Fruit fly (Drosophila melanogaster): ENCODE results near the gene CG2975.

CG2975 gene

dm6 chr2L:2878188-2878587 lies 38.3 kb downstream of the CG2975 start, which contains the start of the genes Prx6a and Sbat (continued):
- TF ChIP-seq CG14667 (GFP tag; IDR thresholded peaks at IDR 0.05) (no peak), tap (tag; optimal IDR thresholded peaks at IDR 0.05) (peak; percentile 37), H2.0 (GFP tag; IDR thresholded peaks at IDR 0.05) (peak; percentile 43; the same call in 1 of the 2 replicates), CG18599 (GFP tag; optimal IDR thresholded peaks at IDR 0.05) (peak; percentile 81), abd-A (tag; optimal IDR thresholded peaks at IDR 0.05) (peak; percentile 67), sima (GFP tag; optimal IDR thresholded peaks at IDR 0.05) (peak; percentile 21), bigmax (GFP tag; optimal IDR thresholded peaks at IDR 0.05) (no peak), fd3F (GFP tag; optimal IDR thresholded peaks at IDR 0.05) (peak; percentile 60), PHDP (tag; optimal IDR thresholded peaks at IDR 0.05) (peak; percentile 67), E2f1 (GFP tag; IDR thresholded peaks at IDR 0.05) (peak; percentile 50), lbe (GFP tag; optimal IDR thresholded peaks at IDR 0.05) (peak; percentile 48), CG31441 (GFP tag; IDR thresholded peaks at IDR 0.05) (peak; percentile 34), unpg (GFP tag; optimal IDR thresholded peaks at IDR 0.05) (peak; percentile 74), CG2678 (tag; optimal IDR thresholded peaks at IDR 0.05) (peak; percentile 81), CG30020 (tag; optimal IDR thresholded peaks at IDR 0.05) (peak; percentile 59), Awh (GFP tag; IDR thresholded peaks at IDR 0.05) (no peak), CG10654 (GFP tag; optimal IDR thresholded peaks at IDR 0.05) (peak; percentile 68), crp (GFP tag; optimal IDR thresholded peaks at IDR 0.05) (peak; percentile 93 to 98), CG1792 (GFP tag; optimal IDR thresholded peaks at IDR 0.05) (peak; percentile 52), CG7928 (GFP tag; optimal IDR thresholded peaks at IDR 0.05) (peak; percentile 99), CG9609 (GFP tag; optimal IDR thresholded peaks at IDR 0.05) (peak; percentile 70), MESR4 (GFP tag; optimal IDR thresholded peaks at IDR 0.05) (peak; percentile 4), zf30C (GFP tag; optimal IDR thresholded peaks at IDR 0.05) (no peak), CG12942 (GFP tag; optimal IDR thresholded peaks at IDR 0.05) (peak; percentile 66), CG10565 (GFP tag; optimal IDR thresholded peaks at IDR 0.05) (no peak), Atf-2 (GFP tag; optimal IDR thresholded peaks at IDR 0.05) (peak; percentile 5), CG34376 (GFP tag; optimal IDR thresholded peaks at IDR 0.05) (peak; percentile 91), CG4854 (GFP tag; optimal IDR thresholded peaks at IDR 0.05) (peak; percentile 42), row (GFP tag; IDR thresholded peaks at IDR 0.05) (peak; percentile 97), CG6254 (GFP tag; optimal IDR thresholded peaks at IDR 0.05) (no peak), CG4617 (GFP tag; optimal IDR thresholded peaks at IDR 0.05; ENCODE audit: borderline replicate concordance) (peak; percentile 58), CG15073 (GFP tag; optimal IDR thresholded peaks at IDR 0.05) (peak; percentile 17), CG10366 (GFP tag; IDR thresholded peaks at IDR 0.05) (peak; percentile 55; the same call in 1 of the 2 replicates), Hr51 (GFP tag; optimal IDR thresholded peaks at IDR 0.05) (peak; percentile 55 to 73), da (GFP tag; optimal IDR thresholded peaks at IDR 0.05) (peak; percentile 53), Scr (GFP tag; IDR thresholded peaks at IDR 0.05; ENCODE audit: partially characterized antibody) (peak; percentile 32; the same call in 1 of the 2 replicates), CG4404 (GFP tag; IDR thresholded peaks at IDR 0.05) (peak; percentile 63), Neu2 (GFP tag; optimal IDR thresholded peaks at IDR 0.05; ENCODE audit: borderline replicate concordance) (peak; percentile 75), CG11695 (GFP tag; IDR thresholded peaks at IDR 0.05) (no peak), ac (GFP tag; optimal IDR thresholded peaks at IDR 0.05) (no peak), bowl (GFP tag; IDR thresholded peaks at IDR 0.05) (no peak)

dm6 chr2L:2878859-2879258 lies 38.9 kb downstream of the CG2975 start, which contains the start of gene RabGGTb:
Gene RabGGTb, plus strand, starts transcription at chr2L:2879112.
- TF ChIP-seq Eip74EF (GFP tag; optimal IDR thresholded peaks at IDR 0.05) (no peak), CG8944 (GFP tag; optimal IDR thresholded peaks at IDR 0.05) (peak; percentile 43), dm (GFP tag; optimal IDR thresholded peaks at IDR 0.05) (peak; percentile 56), amos (GFP tag; IDR thresholded peaks at IDR 0.05; ENCODE audit: partially characterized antibody) (no peak; the same call in 1 of the 2 replicates), CG33557 (GFP tag; optimal IDR thresholded peaks at IDR 0.05) (no peak), Side (GFP tag; optimal IDR thresholded peaks at IDR 0.05) (peak; percentile 46), Fer2 (tag; optimal IDR thresholded peaks at IDR 0.05) (no peak), CG17385 (GFP tag; optimal IDR thresholded peaks at IDR 0.05) (peak; percentile 54), sens-2 (GFP tag; IDR thresholded peaks at IDR 0.05) (0 out of 2 replicates have a peak, but pooled peaks have one; percentile 42), CG12299 (tag; optimal IDR thresholded peaks at IDR 0.05) (peak; percentile 40), D19B (GFP tag; optimal IDR thresholded peaks at IDR 0.05) (no peak)

Measured in whole organism, embryonic.